Worm (Caenorhabditis elegans): ENCODE measurements around the gene col-33.
A peak's percentile ranks its signal among the peaks of the same experiment; 100 is the strongest.

Gene col-33

DNA sequence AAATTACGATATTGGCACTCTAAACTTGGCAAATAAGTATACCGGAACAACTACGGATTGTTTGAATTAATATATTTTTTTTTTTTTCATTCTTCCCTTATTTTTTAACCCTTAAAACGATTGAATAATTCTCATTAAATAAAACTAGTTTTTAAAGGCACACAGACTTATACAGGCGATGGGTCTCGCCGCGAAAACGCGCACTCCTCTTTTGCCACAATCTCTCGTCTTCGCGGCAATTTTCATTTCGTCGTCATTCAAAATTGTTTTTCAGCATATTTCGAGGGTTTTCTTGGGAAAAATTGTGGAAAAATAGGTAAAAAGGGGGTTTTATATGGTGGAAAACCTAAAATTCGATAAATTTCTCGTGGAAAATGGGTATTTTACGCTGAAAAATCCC lies 15.8 kb upstream of the col-33 start:
- TF ChIP-seq lin-39 (tag; optimal IDR thresholded peaks at IDR 0.05) (peak; percentile 2), efl-3 (GFP tag; optimal IDR thresholded peaks at IDR 0.05) (no peak), nhr-90 (tag; optimal IDR thresholded peaks at IDR 0.05; ENCODE audit: poor library complexity) (peak; percentile 42), zip-4 (GFP tag; optimal IDR thresholded peaks at IDR 0.05) (no peak), pag-3 (tag; optimal IDR thresholded peaks at IDR 0.05; ENCODE audit: borderline replicate concordance, insufficient read depth) (no peak), unc-86 (tag; optimal IDR thresholded peaks at IDR 0.05) (peak; percentile 39), C34B4.2 (tag; optimal IDR thresholded peaks at IDR 0.05) (no peak), mdl-1 (tag; optimal IDR thresholded peaks at IDR 0.05) (peak in 1 of 2 experiments; percentile 19), fkh-10 (GFP tag; optimal IDR thresholded peaks at IDR 0.05) (no peak), elt-3 (tag; optimal IDR thresholded peaks at IDR 0.05) (peak in 2 of 6 experiments; percentile 1 to 39), Y116A8C.19 (tag; optimal IDR thresholded peaks at IDR 0.05; ENCODE audit: borderline replicate concordance) (no peak), snu-23 (GFP tag; optimal IDR thresholded peaks at IDR 0.05) (peak; percentile 78), nhr-77 (tag; optimal IDR thresholded peaks at IDR 0.05) (no peak), zag-1 (tag; optimal IDR thresholded peaks at IDR 0.05) (no peak), mab-9 (GFP tag; IDR thresholded peaks at IDR 0.05) (no peak), ceh-8 (GFP tag; optimal IDR thresholded peaks at IDR 0.05) (no peak), nhr-19 (GFP tag; conservative IDR thresholded peaks at IDR 0.05) (peak; percentile 64), tlp-1 (tag; optimal IDR thresholded peaks at IDR 0.05) (no peak), egl-13 (tag; optimal IDR thresholded peaks at IDR 0.05) (no peak), nhr-47 (tag; optimal IDR thresholded peaks at IDR 0.05) (peak; percentile 70), ces-1 (GFP tag; optimal IDR thresholded peaks at IDR 0.05) (no peak), lin-35 (GFP tag; optimal IDR thresholded peaks at IDR 0.05) (peak; percentile 76 to 85), nhr-11 (tag; optimal IDR thresholded peaks at IDR 0.05) (no peak), lir-3 (tag; optimal IDR thresholded peaks at IDR 0.05; ENCODE audit: poor library complexity) (no peak), nhr-71 (tag; optimal IDR thresholded peaks at IDR 0.05) (peak; percentile 80), C16A3.4 (tag; optimal IDR thresholded peaks at IDR 0.05) (peak; percentile 25), nhr-76 (tag; optimal IDR thresholded peaks at IDR 0.05) (no peak), dsc-1 (tag; optimal IDR thresholded peaks at IDR 0.05) (peak; percentile 66), unc-30 (tag; optimal IDR thresholded peaks at IDR 0.05) (no peak), rnt-1 (tag; optimal IDR thresholded peaks at IDR 0.05) (peak; percentile 59), tbx-2 (tag; optimal IDR thresholded peaks at IDR 0.05) (peak; percentile 59), sup-37 (GFP tag; optimal IDR thresholded peaks at IDR 0.05) (no peak), fkh-8 (tag; optimal IDR thresholded peaks at IDR 0.05) (peak; percentile 39), unc-98 (GFP tag; IDR thresholded peaks at IDR 0.05) (no peak), lin-14 (GFP tag; optimal IDR thresholded peaks at IDR 0.05) (peak; percentile 35), elt-2 (tag; optimal IDR thresholded peaks at IDR 0.05) (no peak), hlh-4 (tag; optimal IDR thresholded peaks at IDR 0.05) (no peak), sptf-1 (tag; optimal IDR thresholded peaks at IDR 0.05) (no peak), nhr-20 (tag; optimal IDR thresholded peaks at IDR 0.05) (peak; percentile 59), ztf-4 (tag; optimal IDR thresholded peaks at IDR 0.05) (no peak), skn-1 (tag; optimal IDR thresholded peaks at IDR 0.05) (peak; percentile 56), efl-1 (optimal IDR thresholded peaks at IDR 0.05) (peak; percentile 83 to 85), efl-1 (GFP tag; optimal IDR thresholded peaks at IDR 0.05 in 1 of 2) (peak; percentile 82 to 98), F16B12.6 (tag; optimal IDR thresholded peaks at IDR 0.05) (peak; percentile 33), irx-1 (tag; optimal IDR thresholded peaks at IDR 0.05) (peak; percentile 36), fkh-4 (tag; optimal IDR thresholded peaks at IDR 0.05; ENCODE audit: borderline replicate concordance) (no peak), lin-13 (GFP tag; optimal IDR thresholded peaks at IDR 0.05) (peak; percentile 48), unc-130 (tag; optimal IDR thresholded peaks at IDR 0.05) (peak; percentile 40), swsn-7 (tag; optimal IDR thresholded peaks at IDR 0.05) (peak; percentile 67), nhr-85 (tag) (no peak), vab-15 (tag; optimal IDR thresholded peaks at IDR 0.05) (no peak), ceh-82 (tag; optimal IDR thresholded peaks at IDR 0.05) (peak; percentile 36 to 54 (median 52)), unc-62 (GFP tag; optimal IDR thresholded peaks at IDR 0.05) (no peak)

Measured in whole organism, L1 larva.